Worm (Caenorhabditis elegans): ENCODE measurements around the gene lgc-29.

DNA sequence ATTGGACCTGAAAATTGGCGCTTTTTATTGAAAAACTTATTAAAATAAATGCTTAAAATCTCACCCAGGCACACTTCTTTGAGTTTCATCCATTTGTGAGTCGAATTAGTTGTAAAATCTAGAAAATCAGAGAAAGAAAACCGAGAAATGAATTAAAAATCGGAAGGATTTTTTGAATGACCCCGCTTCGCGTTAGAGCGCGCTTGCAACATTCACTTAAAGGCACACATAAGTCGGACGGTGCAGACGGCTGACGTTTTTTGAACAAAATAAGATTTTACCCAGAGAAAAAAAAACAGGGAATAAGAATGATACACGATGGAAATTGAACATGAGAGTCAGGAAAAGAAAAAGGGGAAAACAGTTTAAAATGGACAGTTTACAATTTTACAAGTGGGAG lies 30.9 kb downstream of the lgc-29 start:
- TF ChIP-seq fos-1 (tag; optimal IDR thresholded peaks at IDR 0.05) = no peak
- TF ChIP-seq pqm-1 (tag; optimal IDR thresholded peaks at IDR 0.05) = no peak
- no peak for TF ChIP-seq lin-39 (tag; optimal IDR thresholded peaks at IDR 0.05)
- TF ChIP-seq lin-15B (tag; optimal IDR thresholded peaks at IDR 0.05) = peak; percentile 50
- no peak for TF ChIP-seq lsy-12 (tag; optimal IDR thresholded peaks at IDR 0.05)
- TF ChIP-seq unc-62 (GFP tag; optimal IDR thresholded peaks at IDR 0.05) = no peak
- no peak for TF ChIP-seq snpc-4 (tag; optimal IDR thresholded peaks at IDR 0.05)
- TF ChIP-seq zag-1 (tag; optimal IDR thresholded peaks at IDR 0.05) = no peak
- no peak for TF ChIP-seq nhr-237 (tag; optimal IDR thresholded peaks at IDR 0.05)
- no peak for TF ChIP-seq jun-1 (tag; optimal IDR thresholded peaks at IDR 0.05)
- no peak for TF ChIP-seq ztf-4 (tag; optimal IDR thresholded peaks at IDR 0.05)
- TF ChIP-seq elt-2 (tag; optimal IDR thresholded peaks at IDR 0.05) = no peak
- TF ChIP-seq fkh-10 (GFP tag; optimal IDR thresholded peaks at IDR 0.05) = no peak
- no peak for TF ChIP-seq mml-1 (tag; optimal IDR thresholded peaks at IDR 0.05)
